Fruit fly (Drosophila melanogaster): ENCODE measurements around the gene CG45122.

CG45122 gene

DNA sequence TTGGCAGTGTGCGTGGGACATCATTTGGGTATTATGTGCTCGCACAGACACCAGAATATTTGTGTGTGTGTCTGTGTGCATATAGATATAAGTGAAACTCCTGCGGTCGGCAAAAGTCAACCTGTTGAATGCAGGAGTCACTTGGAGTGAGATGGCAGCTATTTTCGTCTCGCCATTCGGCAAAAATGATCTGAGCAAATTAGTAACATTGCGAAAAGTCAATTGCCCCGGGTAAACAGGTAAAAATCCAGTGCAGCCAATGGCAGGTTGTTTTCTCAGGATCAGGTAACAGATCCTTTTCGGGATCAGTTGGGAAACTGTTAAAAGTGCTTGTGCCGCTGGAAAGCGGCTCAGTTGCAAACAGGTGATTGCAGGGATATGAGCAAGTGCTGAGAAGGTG, 28.1 kb downstream of the CG45122 start (continued):
- TF ChIP-seq bcd (GFP tag; optimal IDR thresholded peaks at IDR 0.05) (no peak), CG12769 (tag; optimal IDR thresholded peaks at IDR 0.05) (no peak), cad (GFP tag; optimal IDR thresholded peaks at IDR 0.05) (peak; percentile 63), Hmx (GFP tag; optimal IDR thresholded peaks at IDR 0.05) (no peak), stwl (tag; optimal IDR thresholded peaks at IDR 0.05) (no peak), pb (GFP tag; optimal IDR thresholded peaks at IDR 0.05) (no peak)

DNA sequence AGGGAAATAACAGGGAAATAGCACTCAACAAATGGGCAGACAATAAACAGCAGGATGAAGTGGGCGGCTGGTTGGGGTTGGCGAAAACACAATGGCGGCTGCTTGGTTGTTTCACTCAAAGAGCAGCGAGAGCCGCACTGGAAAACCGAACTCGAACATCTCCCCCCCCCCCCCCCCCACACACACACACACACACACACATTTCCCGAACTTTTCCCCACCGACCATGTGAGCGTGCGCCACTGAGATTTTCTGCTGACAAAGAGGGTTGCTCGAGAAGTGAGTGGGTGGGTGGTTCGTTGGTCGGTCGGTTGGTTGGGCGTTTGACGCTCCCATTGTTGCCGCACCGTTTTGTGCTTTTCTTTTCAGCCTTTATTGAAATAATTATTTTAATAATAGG, 29.2 kb downstream of the CG45122 start:
- TF ChIP-seq CG12219 (GFP tag; optimal IDR thresholded peaks at IDR 0.05) (no peak), CG15696 (tag; optimal IDR thresholded peaks at IDR 0.05) (no peak), CG10147 (GFP tag; optimal IDR thresholded peaks at IDR 0.05) (no peak), CG17328 (GFP tag; IDR thresholded peaks at IDR 0.05) (no peak), Deaf1 (tag; optimal IDR thresholded peaks at IDR 0.05) (peak; percentile 42), Lhr (GFP tag; optimal IDR thresholded peaks at IDR 0.05) (no peak), z (GFP tag; IDR thresholded peaks at IDR 0.05) (peak; percentile 93), ab (GFP tag; optimal IDR thresholded peaks at IDR 0.05) (no peak), H2.0 (GFP tag; IDR thresholded peaks at IDR 0.05) (no peak), cg (GFP tag; optimal IDR thresholded peaks at IDR 0.05) (peak; percentile 63), nerfin-1 (tag; optimal IDR thresholded peaks at IDR 0.05) (no peak), MESR4 (GFP tag; optimal IDR thresholded peaks at IDR 0.05) (no peak), CoRest (tag; optimal IDR thresholded peaks at IDR 0.05) (no peak), CG3995 (GFP tag; optimal IDR thresholded peaks at IDR 0.05) (no peak), knrl (GFP tag; IDR thresholded peaks at IDR 0.05; ENCODE audit: partially characterized antibody) (no peak), Nf-YB (GFP tag; optimal IDR thresholded peaks at IDR 0.05) (peak; percentile 78), CG4328 (GFP tag; optimal IDR thresholded peaks at IDR 0.05) (no peak), odd (GFP tag; optimal IDR thresholded peaks at IDR 0.05) (no peak), CG34422 (GFP tag; IDR thresholded peaks at IDR 0.05) (no peak), row (GFP tag; IDR thresholded peaks at IDR 0.05) (no peak), ftz-f1 (GFP tag; optimal IDR thresholded peaks at IDR 0.05) (no peak), Nf-YC (tag; optimal IDR thresholded peaks at IDR 0.05) (peak; percentile 86), Mrtf (GFP tag; IDR thresholded peaks at IDR 0.05) (no peak), CG16863 (GFP tag; optimal IDR thresholded peaks at IDR 0.05) (no peak), BEAF-32 (GFP tag; optimal IDR thresholded peaks at IDR 0.05) (no peak), Dek (tag; optimal IDR thresholded peaks at IDR 0.05) (no peak), Hr51 (GFP tag; optimal IDR thresholded peaks at IDR 0.05) (no peak), CG18011 (GFP tag; optimal IDR thresholded peaks at IDR 0.05) (no peak), NfI (GFP tag; optimal IDR thresholded peaks at IDR 0.05) (no peak), exex (tag; optimal IDR thresholded peaks at IDR 0.05) (no peak), CG4854 (GFP tag; optimal IDR thresholded peaks at IDR 0.05) (no peak), Sox100B (GFP tag; optimal IDR thresholded peaks at IDR 0.05) (no peak), CG17186 (GFP tag; optimal IDR thresholded peaks at IDR 0.05) (no peak), CG1233 (GFP tag; optimal IDR thresholded peaks at IDR 0.05) (no peak), gcm (GFP tag; optimal IDR thresholded peaks at IDR 0.05) (no peak), CG30431 (GFP tag; optimal IDR thresholded peaks at IDR 0.05) (no peak), jigr1 (GFP tag; IDR thresholded peaks at IDR 0.05) (no peak), kah (GFP tag; optimal IDR thresholded peaks at IDR 0.05) (no peak), Optix (GFP tag; IDR thresholded peaks at IDR 0.05) (no peak), Hr39 (optimal IDR thresholded peaks at IDR 0.05) (peak; percentile 4), Hmx (GFP tag; optimal IDR thresholded peaks at IDR 0.05) (no peak), CG3281 (GFP tag; optimal IDR thresholded peaks at IDR 0.05) (no peak), CG4820 (GFP tag; optimal IDR thresholded peaks at IDR 0.05) (no peak), ewg (GFP tag; optimal IDR thresholded peaks at IDR 0.05) (peak; percentile 12), Fer3 (tag; optimal IDR thresholded peaks at IDR 0.05) (no peak)
